Worm (Caenorhabditis elegans) whole organism, L4 larva: ENCODE data around the gene nhr-20.

ENCODE experiments used
- F49E8.2 ChIP-seq: sonication (generic microtip); optimal IDR thresholded peaks from 2 replicates; lab custom pipeline; 2016; ENCODE audit warnings: missing compliant biosample characterization, mild to moderate bottlenecking, missing genetic modification characterization, borderline replicate concordance
- Y48G9A.11 ChIP-seq: fragments of 200-800 bp; sonication (Bioruptor generic); IDR thresholded peaks from 2 replicates; pipeline ENCODE4 v1.3.6; 2022; ENCODE audit warnings: missing genetic modification reagents, missing genetic modification characterization, missing compliant biosample characterization
- Y5F2A.4 ChIP-seq: fragments of 200-800 bp; sonication (Bioruptor generic); optimal IDR thresholded peaks from 2 replicates; lab custom pipeline; 2018; ENCODE audit warnings: mild to moderate bottlenecking, missing genetic modification characterization, missing compliant biosample characterization
- ZK337.2 ChIP-seq: fragments of 200-800 bp; sonication (Bioruptor generic); IDR thresholded peaks from 2 replicates; pipeline ENCODE4 v1.3.6; 2022; ENCODE audit warnings: missing genetic modification reagents, missing genetic modification characterization, missing compliant biosample characterization
- arid-1 ChIP-seq: fragments of 200-800 bp; sonication (Bioruptor generic); conservative IDR thresholded peaks from 2 replicates; pipeline ENCODE4 v1.3.6; 2022; ENCODE audit warnings: missing genetic modification reagents, missing genetic modification characterization, missing compliant biosample characterization
- ceh-28 ChIP-seq: fragments of 150-350 bp; optimal IDR thresholded peaks from 2 replicates; lab custom pipeline; 2014; ENCODE audit warnings: missing biosample characterization, missing genetic modification reagents, missing genetic modification characterization
- hif-1 ChIP-seq, 2 experiments: sonication (generic microtip); optimal IDR thresholded peaks; 2 replicates each; lab custom pipeline; 2016 to 2017; ENCODE audit warnings: missing compliant biosample characterization in 2 of 2, missing genetic modification characterization in 2 of 2, missing genetic modification reagents in 2 of 2, missing genotype in 2 of 2, mild to moderate bottlenecking in 1 of 2
- hlh-11 ChIP-seq: fragments of 200-800 bp; sonication (Bioruptor generic); optimal IDR thresholded peaks from 2 replicates; lab custom pipeline; 2018; ENCODE audit warnings: mild to moderate bottlenecking, missing genetic modification characterization, missing compliant biosample characterization
- jun-1 ChIP-seq: fragments of 150-350 bp; optimal IDR thresholded peaks from 2 replicates; lab custom pipeline; 2014; ENCODE audit warnings: missing biosample characterization, missing genetic modification reagents, missing genetic modification characterization
- mes-2 ChIP-seq: sonication (generic microtip); optimal IDR thresholded peaks from 2 replicates; lab custom pipeline; 2016; ENCODE audit warnings: missing genotype, mild to moderate bottlenecking, missing genetic modification characterization, missing compliant biosample characterization; ENCODE audit not compliant: poor library complexity, severe bottlenecking
- mxl-3 ChIP-seq: fragments of 200-800 bp; sonication (Bioruptor generic); optimal IDR thresholded peaks from 2 replicates; lab custom pipeline; 2018; ENCODE audit warnings: mild to moderate bottlenecking, missing genetic modification characterization, missing compliant biosample characterization
- nhr-28 ChIP-seq: fragments of 150-350 bp; optimal IDR thresholded peaks from 2 replicates; lab custom pipeline; 2014; ENCODE audit warnings: missing biosample characterization, missing genetic modification characterization
- nhr-42 ChIP-seq: fragments of 200-800 bp; sonication (Bioruptor generic); IDR thresholded peaks from 2 replicates; pipeline ENCODE4 v1.3.6; 2022; ENCODE audit warnings: missing genetic modification characterization, missing compliant biosample characterization
- nhr-48 ChIP-seq: sonication (generic microtip); optimal IDR thresholded peaks from 2 replicates; lab custom pipeline; 2016; ENCODE audit warnings: mild to moderate bottlenecking, missing genetic modification characterization, missing compliant biosample characterization
- php-3 ChIP-seq: fragments of 200-800 bp; sonication (Bioruptor generic); IDR thresholded peaks from 2 replicates; pipeline ENCODE4 v1.3.6; 2022; ENCODE audit warnings: missing genetic modification reagents, missing genetic modification characterization, missing compliant biosample characterization

nhr-20 gene

DNA sequence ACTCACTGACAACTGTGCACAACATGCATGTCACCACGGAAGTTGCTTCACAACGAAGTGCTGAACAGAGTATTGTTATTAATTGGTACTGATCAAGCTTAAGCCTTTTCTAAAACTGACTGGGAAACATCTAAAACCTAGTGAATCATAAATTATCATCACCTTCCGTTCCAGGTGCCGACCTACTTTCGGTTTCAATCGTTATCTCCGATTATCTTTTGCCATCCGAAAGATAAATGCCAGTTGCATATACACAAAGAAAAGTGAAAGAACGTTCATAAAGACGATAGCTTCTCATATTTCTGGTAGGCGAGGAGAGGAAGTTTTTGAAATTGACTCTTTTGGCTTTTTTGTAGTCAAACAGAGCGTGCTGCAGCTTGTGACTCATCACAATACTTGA is 43.4 kb downstream of the nhr-20 start:
- TF ChIP-seq nhr-28 (peak; percentile 0), hlh-11 (peak; percentile 6), mxl-3 (no peak)

DNA sequence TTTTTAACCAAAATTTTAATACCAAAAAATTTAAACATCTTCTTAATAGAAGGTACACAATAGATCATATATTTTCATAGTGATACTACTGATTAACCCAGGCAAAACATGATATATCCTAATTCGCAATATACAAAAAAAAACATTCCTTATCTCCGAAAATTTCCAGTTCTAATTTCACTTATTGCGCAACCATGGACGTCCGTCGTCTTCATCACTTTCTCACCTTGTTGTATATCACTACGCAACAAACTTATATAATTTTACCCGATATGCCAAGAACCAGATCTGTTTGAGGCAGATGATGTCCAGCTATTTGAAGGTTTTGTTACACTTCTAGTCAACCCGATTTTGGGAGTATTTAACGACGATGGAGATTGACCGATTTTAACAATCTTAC is 45.2 kb downstream of the nhr-20 start, which contains the start of gene R74.2:
TSS of gene R74.2 (plus strand) at position 316 of the 400 bp plus-strand sequence.
- no peak for TF ChIP-seq nhr-48
- no peak for TF ChIP-seq ZK337.2
- no peak for TF ChIP-seq php-3
- TF ChIP-seq jun-1 (tag; lab: Kevin White, UChicago): no peak
- TF ChIP-seq hlh-11: peak; percentile 17
- TF ChIP-seq hif-1 (tag; optimal IDR thresholded peaks at IDR 0.05; lab: Kevin White, UChicago): no peak
- no peak for TF ChIP-seq arid-1 (GFP tag; lab: Robert Waterston, UW)

DNA sequence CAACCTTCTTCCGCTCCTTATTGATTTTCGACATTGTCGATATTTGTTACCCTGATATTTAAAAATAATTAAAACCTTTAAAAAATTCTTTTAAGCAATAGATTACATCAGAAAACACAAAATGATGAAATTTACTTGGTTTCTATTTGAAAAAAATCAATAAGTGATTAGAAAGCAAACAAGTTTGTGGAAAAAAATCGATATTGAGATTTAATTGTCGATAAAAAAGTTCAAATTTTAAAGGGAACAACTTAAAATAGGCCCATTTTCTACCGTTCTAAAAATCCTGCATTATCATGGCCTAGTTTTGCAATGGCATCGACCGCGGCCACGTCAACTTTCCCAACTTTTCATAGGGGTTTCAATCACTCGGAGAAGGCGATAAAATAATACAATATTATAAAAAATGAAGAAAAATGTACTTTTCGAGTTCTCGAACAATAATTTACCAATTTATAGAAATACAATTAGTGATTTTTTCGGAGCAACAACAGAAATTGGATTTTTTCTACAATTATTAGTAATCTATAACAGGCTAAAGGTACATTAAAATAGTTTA is 46.2 kb downstream of the nhr-20 start, which contains the start of gene lars-1:
TSS of gene lars-1 (minus strand) at position 51 of the 559 bp plus-strand sequence.
- TF ChIP-seq ceh-28 (tag; lab: Kevin White, UChicago) (peak; percentile 60), mes-2 (tag; lab: Kevin White, UChicago) (peak; percentile 68), nhr-42 (GFP tag; lab: Robert Waterston, UW) (no peak), F49E8.2 (no peak)

DNA sequence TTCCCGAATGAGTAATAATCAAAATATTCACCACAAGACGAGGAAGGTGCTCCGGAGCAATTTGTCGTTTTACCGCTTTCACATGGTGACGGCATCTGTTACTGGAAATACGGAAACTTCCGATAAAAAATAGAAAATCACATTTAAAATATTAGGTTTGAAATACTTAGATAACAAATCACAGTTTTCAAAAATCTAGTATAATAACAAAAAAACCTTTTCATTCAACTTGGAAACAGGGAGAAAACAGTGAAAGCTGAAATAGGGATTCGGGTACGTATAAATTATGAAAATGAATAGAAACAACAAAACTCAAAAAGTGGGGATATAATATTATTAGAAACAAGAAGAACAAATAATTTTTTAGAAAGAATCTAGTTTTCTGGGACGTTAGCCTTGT is 51.7 kb downstream of the nhr-20 start, which contains the start of gene C16C10.1:
TSS of gene C16C10.1 (minus strand) at position 101 of the 400 bp plus-strand sequence.
- TF ChIP-seq Y5F2A.4 (GFP tag; lab: Kevin White, UChicago) (no peak), Y48G9A.11 (GFP tag; lab: Robert Waterston, UW) (no peak), F49E8.2 (no peak)
